Fruit fly (Drosophila melanogaster) whole organism, embryonic: ENCODE results near the gene eIF2Bepsilon.

Source experiments
- Asciz ChIP-seq: fragments of 200-800 bp; sonication (Bioruptor generic); optimal IDR thresholded peaks from 2 replicates; lab custom pipeline; 2017; ENCODE audit warnings: missing biosample characterization, mild to moderate bottlenecking, missing genetic modification characterization, missing genetic modification reagents
- Atf6 ChIP-seq: fragments of 200-800 bp; sonication (Bioruptor generic); IDR thresholded peaks from 2 replicates; pipeline ENCODE4 v1.3.6; 2022; ENCODE audit warnings: missing biosample characterization, missing genetic modification characterization
- B-H1 ChIP-seq: fragments of 200-800 bp; sonication (Bioruptor generic); IDR thresholded peaks from 3 replicates; pipeline ENCODE4 v1.3.6; 2022; ENCODE audit warnings: missing biosample characterization, missing genetic modification characterization
- Blimp-1 ChIP-seq: fragments of 200-800 bp; sonication (Bioruptor generic); optimal IDR thresholded peaks from 3 replicates; lab custom pipeline; 2018; ENCODE audit warnings: missing biosample characterization, missing genetic modification characterization, mild to moderate bottlenecking, moderate library complexity, missing genetic modification reagents
- CG10654 ChIP-seq: fragments of 200-800 bp; sonication (Bioruptor generic); optimal IDR thresholded peaks from 2 replicates; lab custom pipeline; 2016; ENCODE audit warnings: missing biosample characterization, missing genetic modification characterization
- CG12299 ChIP-seq: fragments of 200-800 bp; sonication (Bioruptor generic); optimal IDR thresholded peaks from 2 replicates; lab custom pipeline; 2018; ENCODE audit warnings: missing biosample characterization, mild to moderate bottlenecking, missing genetic modification characterization
- CG13287 ChIP-seq: fragments of 200-800 bp; sonication (Bioruptor generic); IDR thresholded peaks from 2 replicates; pipeline ENCODE4 v1.3.6; 2022; ENCODE audit warnings: missing biosample characterization, missing genetic modification characterization; ENCODE audit not compliant: partially characterized antibody
- CG15479 ChIP-seq: fragments of 200-800 bp; sonication (Bioruptor generic); optimal IDR thresholded peaks from 3 replicates; lab custom pipeline; 2019; ENCODE audit warnings: missing biosample characterization, mild to moderate bottlenecking, missing genetic modification characterization, moderate library complexity
- CG16815 ChIP-seq: fragments of 200-800 bp; sonication (Bioruptor generic); optimal IDR thresholded peaks from 3 replicates; lab custom pipeline; 2017; ENCODE audit warnings: missing biosample characterization, mild to moderate bottlenecking, missing genetic modification characterization
- CG17385 ChIP-seq: fragments of 200-800 bp; sonication (Bioruptor generic); optimal IDR thresholded peaks from 3 replicates; lab custom pipeline; 2018; ENCODE audit warnings: missing biosample characterization, mild to moderate bottlenecking, missing genetic modification characterization
- CG3847 ChIP-seq: fragments of 200-800 bp; sonication (Bioruptor generic); IDR thresholded peaks from 2 replicates; pipeline ENCODE4 v1.3.6; 2022; ENCODE audit warnings: missing biosample characterization, missing genetic modification characterization
- CG4404 ChIP-seq: fragments of 200-800 bp; sonication (Bioruptor generic); IDR thresholded peaks from 2 replicates; pipeline ENCODE4 v1.3.6; 2022; ENCODE audit warnings: missing biosample characterization, missing genetic modification characterization
- CG5245 ChIP-seq: fragments of 200-800 bp; sonication (Bioruptor generic); optimal IDR thresholded peaks from 3 replicates; lab custom pipeline; 2016; ENCODE audit warnings: missing biosample characterization, missing genetic modification characterization
- CG6813 ChIP-seq: fragments of 200-800 bp; sonication (Bioruptor generic); optimal IDR thresholded peaks from 2 replicates; lab custom pipeline; 2017; ENCODE audit warnings: missing biosample characterization, missing genetic modification characterization, mild to moderate bottlenecking, moderate library complexity, missing genetic modification reagents
- Elba2 ChIP-seq: fragments of 200-800 bp; sonication (Bioruptor generic); optimal IDR thresholded peaks from 3 replicates; lab custom pipeline; 2016; ENCODE audit warnings: missing biosample characterization, missing genetic modification characterization
- Fer3 ChIP-seq: fragments of 200-800 bp; sonication (Bioruptor generic); optimal IDR thresholded peaks from 2 replicates; lab custom pipeline; 2018; ENCODE audit warnings: missing biosample characterization, mild to moderate bottlenecking, missing genetic modification characterization, moderate library complexity
- H15 ChIP-seq: fragments of 200-800 bp; sonication (Bioruptor generic); IDR thresholded peaks from 3 replicates; pipeline ENCODE4 v1.3.6; 2022; ENCODE audit warnings: missing biosample characterization, missing genetic modification characterization
- HLH3B ChIP-seq: fragments of 200-800 bp; sonication (Bioruptor generic); IDR thresholded peaks from 2 replicates; pipeline ENCODE4 v1.3.6; 2022; ENCODE audit warnings: missing biosample characterization, missing genetic modification characterization
- HLHmδ ChIP-seq: fragments of 200-800 bp; sonication (Bioruptor generic); optimal IDR thresholded peaks from 2 replicates; lab custom pipeline; 2018; ENCODE audit warnings: missing biosample characterization, mild to moderate bottlenecking, missing genetic modification characterization, moderate library complexity
- Lim3 ChIP-seq: fragments of 200-800 bp; sonication (Bioruptor generic); IDR thresholded peaks from 2 replicates; pipeline ENCODE4 v1.3.6; 2022; ENCODE audit warnings: missing biosample characterization, missing genetic modification characterization
- Mad ChIP-seq: fragments of 200-800 bp; sonication (Bioruptor generic); optimal IDR thresholded peaks from 2 replicates; lab custom pipeline; 2016; ENCODE audit warnings: missing biosample characterization, missing genetic modification characterization
- Myb ChIP-seq: fragments of 200-800 bp; sonication (Bioruptor generic); optimal IDR thresholded peaks from 2 replicates; lab custom pipeline; 2016; ENCODE audit warnings: missing biosample characterization, missing genetic modification characterization
- Nf-YC ChIP-seq: fragments of 200-800 bp; optimal IDR thresholded peaks from 3 replicates; lab custom pipeline; 2019; ENCODE audit warnings: missing biosample characterization, mild to moderate bottlenecking, missing genetic modification characterization, moderate library complexity
- Optix ChIP-seq: fragments of 200-800 bp; sonication (Bioruptor generic); IDR thresholded peaks from 3 replicates; pipeline ENCODE4 v1.3.6; 2022; ENCODE audit warnings: missing biosample characterization, missing genetic modification characterization
- PHDP ChIP-seq: fragments of 200-800 bp; sonication (Bioruptor generic); optimal IDR thresholded peaks from 3 replicates; lab custom pipeline; 2018; ENCODE audit warnings: missing biosample characterization, mild to moderate bottlenecking, missing genetic modification characterization, moderate library complexity
- Six4 ChIP-seq: fragments of 200-800 bp; sonication (Bioruptor generic); optimal IDR thresholded peaks from 2 replicates; lab custom pipeline; 2016; ENCODE audit warnings: missing biosample characterization, missing genetic modification characterization
- Vsx1 ChIP-seq: fragments of 200-800 bp; sonication (Bioruptor generic); optimal IDR thresholded peaks from 2 replicates; lab custom pipeline; 2017; ENCODE audit warnings: missing biosample characterization, mild to moderate bottlenecking, missing genetic modification characterization, missing genetic modification reagents
- Xbp1 ChIP-seq: fragments of 200-800 bp; sonication (Bioruptor generic); optimal IDR thresholded peaks from 3 replicates; lab custom pipeline; 2016; ENCODE audit warnings: missing biosample characterization, mild to moderate bottlenecking, missing genetic modification characterization
- YL-1 ChIP-seq: fragments of 200-800 bp; sonication (Bioruptor generic); optimal IDR thresholded peaks from 3 replicates; lab custom pipeline; 2017; ENCODE audit warnings: missing biosample characterization, mild to moderate bottlenecking, missing genetic modification characterization
- ash1 ChIP-seq: fragments of 200-800 bp; sonication (Bioruptor generic); optimal IDR thresholded peaks from 2 replicates; lab custom pipeline; 2018; ENCODE audit warnings: missing biosample characterization, mild to moderate bottlenecking, missing genetic modification characterization
- caup ChIP-seq: fragments of 200-800 bp; sonication (Bioruptor generic); optimal IDR thresholded peaks from 3 replicates; lab custom pipeline; 2017; ENCODE audit warnings: missing biosample characterization, mild to moderate bottlenecking, missing genetic modification characterization, moderate library complexity; ENCODE audit not compliant: severe bottlenecking
- croc ChIP-seq: fragments of 200-800 bp; sonication (Bioruptor generic); conservative IDR thresholded peaks from 3 replicates; pipeline ENCODE4 v1.3.6; 2022; ENCODE audit warnings: missing biosample characterization, missing genetic modification characterization
- crol ChIP-seq: fragments of 200-800 bp; sonication (Bioruptor generic); IDR thresholded peaks from 2 replicates; pipeline ENCODE4 v1.3.6; 2022; ENCODE audit warnings: missing biosample characterization, missing genetic modification characterization
- disco-r ChIP-seq: fragments of 200-800 bp; sonication (Bioruptor generic); optimal IDR thresholded peaks from 2 replicates; lab custom pipeline; 2016; ENCODE audit warnings: missing biosample characterization, missing genetic modification characterization
- emc ChIP-seq: fragments of 200-800 bp; sonication (Bioruptor generic); optimal IDR thresholded peaks from 2 replicates; lab custom pipeline; 2016; ENCODE audit warnings: missing biosample characterization, missing genetic modification characterization
- ewg ChIP-seq: fragments of 200-800 bp; sonication (Bioruptor generic); optimal IDR thresholded peaks from 3 replicates; lab custom pipeline; 2017; ENCODE audit warnings: mild to moderate bottlenecking, missing biosample characterization, missing genetic modification reagents, missing genetic modification characterization
- gcm2 ChIP-seq: fragments of 200-800 bp; sonication (Bioruptor generic); optimal IDR thresholded peaks from 2 replicates; lab custom pipeline; 2016; ENCODE audit warnings: missing biosample characterization, missing genetic modification characterization
- mam ChIP-seq: fragments of 200-800 bp; sonication (Bioruptor generic); optimal IDR thresholded peaks from 3 replicates; lab custom pipeline; 2016; ENCODE audit warnings: missing biosample characterization, missing genetic modification characterization
- odd ChIP-seq: fragments of 200-800 bp; sonication (Bioruptor generic); optimal IDR thresholded peaks from 2 replicates; lab custom pipeline; 2017; ENCODE audit warnings: missing biosample characterization, mild to moderate bottlenecking, missing genetic modification characterization
- repo ChIP-seq: fragments of 200-800 bp; sonication (Bioruptor generic); optimal IDR thresholded peaks from 2 replicates; lab custom pipeline; 2016; ENCODE audit warnings: missing biosample characterization, missing genetic modification characterization
- row ChIP-seq: fragments of 200-800 bp; sonication (Bioruptor generic); IDR thresholded peaks from 3 replicates; pipeline ENCODE4 v1.3.6; 2022; ENCODE audit warnings: missing biosample characterization, missing genetic modification characterization
- salm ChIP-seq: fragments of 200-800 bp; sonication (Bioruptor generic); optimal IDR thresholded peaks from 2 replicates; lab custom pipeline; 2018; ENCODE audit warnings: missing biosample characterization, mild to moderate bottlenecking, missing genetic modification characterization
- sd ChIP-seq: fragments of 200-800 bp; sonication (Bioruptor generic); optimal IDR thresholded peaks from 3 replicates; lab custom pipeline; 2018; ENCODE audit warnings: missing biosample characterization, mild to moderate bottlenecking, missing genetic modification characterization, moderate library complexity
- sqz ChIP-seq: fragments of 200-800 bp; sonication (Bioruptor generic); optimal IDR thresholded peaks from 3 replicates; lab custom pipeline; 2018; ENCODE audit warnings: missing biosample characterization, mild to moderate bottlenecking, missing genetic modification characterization
- tap ChIP-seq: fragments of 200-800 bp; optimal IDR thresholded peaks from 3 replicates; lab custom pipeline; 2019; ENCODE audit warnings: missing biosample characterization, mild to moderate bottlenecking, missing genetic modification characterization, moderate library complexity
- toy ChIP-seq: fragments of 200-800 bp; sonication (Bioruptor generic); IDR thresholded peaks from 2 replicates; pipeline ENCODE4 v1.3.6; 2022; ENCODE audit warnings: missing biosample characterization, missing genetic modification characterization
- z ChIP-seq: fragments of 200-800 bp; sonication (Bioruptor generic); IDR thresholded peaks from 3 replicates; pipeline ENCODE4 v1.3.6; 2022; ENCODE audit warnings: missing biosample characterization, missing genetic modification characterization
- zen ChIP-seq: fragments of 200-800 bp; sonication (Bioruptor generic); optimal IDR thresholded peaks from 3 replicates; lab custom pipeline; 2018; ENCODE audit warnings: missing biosample characterization, mild to moderate bottlenecking, missing genetic modification characterization, moderate library complexity

eIF2Bepsilon gene

DNA sequence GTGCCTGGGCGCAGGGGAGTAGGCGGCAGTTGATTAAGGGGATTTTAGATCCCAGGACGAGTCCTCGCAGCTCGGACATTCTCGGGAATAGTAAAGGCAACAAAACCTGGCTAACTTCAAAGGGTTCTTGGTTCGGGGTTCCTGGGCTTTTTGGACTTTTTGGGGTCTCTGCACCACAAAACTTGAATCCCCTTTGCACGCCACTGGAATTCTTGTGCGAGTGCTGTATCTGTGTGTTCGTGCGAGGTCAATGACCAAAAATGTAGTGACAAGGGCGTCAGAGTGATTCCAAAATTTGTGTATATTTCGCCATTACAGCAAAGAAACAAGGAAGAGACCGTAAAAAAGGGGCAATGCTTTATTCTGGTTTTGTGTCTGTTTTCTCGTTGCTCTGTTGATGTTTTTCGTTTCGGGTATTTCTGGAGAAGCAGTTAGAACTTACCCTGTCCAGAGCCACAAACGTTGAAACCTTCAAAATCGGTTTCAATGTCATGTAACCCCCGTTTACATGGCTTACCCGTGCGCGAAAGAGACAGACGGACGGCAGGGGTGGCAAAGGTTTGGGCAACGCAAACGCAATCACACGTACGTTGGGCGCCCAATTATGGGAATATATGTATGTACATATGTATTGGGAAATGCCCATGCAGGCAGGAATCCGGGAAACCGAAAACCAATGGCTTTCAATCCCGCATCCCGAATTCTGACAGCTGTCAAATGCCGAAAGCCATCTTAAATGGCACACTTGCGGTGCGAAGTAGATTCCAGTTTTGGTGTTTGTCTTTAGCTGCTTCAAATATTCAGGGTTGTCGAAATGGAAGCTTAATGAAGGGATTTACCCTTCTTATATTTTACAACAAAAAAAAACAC, 21.8 kb upstream of the eIF2Bepsilon start (continued):
- TF ChIP-seq CG5245 (GFP tag; lab: Kevin White, UChicago) (no peak), zen (tag; lab: Kevin White, UChicago) (no peak), Nf-YC (tag; lab: Kevin White, UChicago) (no peak), mam (GFP tag; lab: Kevin White, UChicago) (peak; percentile 55), sd (peak; percentile 22), CG15479 (no peak), H15 (peak; percentile 48; the same call in 2 of the 3 replicates), Elba2 (GFP tag; lab: Kevin White, UChicago) (no peak), CG16815 (GFP tag; lab: Kevin White, UChicago) (peak; percentile 2), Atf6 (GFP tag; lab: Robert Waterston, UW) (peak; percentile 38; the same call in 1 of the 2 replicates), CG10654 (GFP tag; lab: Kevin White, UChicago) (peak; percentile 49), emc (GFP tag; lab: Kevin White, UChicago) (no peak), CG4404 (GFP tag; lab: Robert Waterston, UW) (peak; percentile 39; the same call in 1 of the 2 replicates), repo (GFP tag; lab: Kevin White, UChicago) (peak; percentile 4), Asciz (GFP tag; lab: Kevin White, UChicago) (no peak), ewg (peak; percentile 36), toy (no peak), Vsx1 (GFP tag; lab: Kevin White, UChicago) (no peak), CG3847 (peak; percentile 39; the same call in 1 of the 2 replicates), Optix (peak; percentile 52; the same call in 2 of the 3 replicates), CG17385 (GFP tag; lab: Kevin White, UChicago) (no peak), CG13287 (GFP tag; lab: Robert Waterston, UW) (no peak), croc (GFP tag; lab: Robert Waterston, UW) (peak; percentile 50; the same call in 2 of the 3 replicates), salm (peak; percentile 6), disco-r (no peak), sqz (no peak), Xbp1 (peak; percentile 41), Myb (no peak), CG12299 (peak; percentile 34), odd (no peak), ash1 (GFP tag; lab: Kevin White, UChicago) (no peak), B-H1 (GFP tag; lab: Robert Waterston, UW) (peak; percentile 33; the same call in 1 of the 3 replicates), PHDP (tag; lab: Kevin White, UChicago) (peak; percentile 65), caup (GFP tag; lab: Kevin White, UChicago) (no peak), Mad (peak; percentile 66), YL-1 (no peak), Fer3 (tag; lab: Kevin White, UChicago) (peak; percentile 42), Lim3 (no peak), CG6813 (GFP tag; lab: Kevin White, UChicago) (no peak), HLHmδ (GFP tag; lab: Kevin White, UChicago) (no peak), Six4 (peak; percentile 16), row (GFP tag; lab: Robert Waterston, UW) (peak; percentile 64), tap (tag; lab: Kevin White, UChicago) (no peak), Blimp-1 (GFP tag; lab: Kevin White, UChicago) (peak; percentile 61), z (GFP tag; lab: Robert Waterston, UW) (no peak), crol (GFP tag; lab: Robert Waterston, UW) (no peak), HLH3B (GFP tag; lab: Robert Waterston, UW) (peak; percentile 53; the same call in 1 of the 2 replicates), gcm2 (no peak)
